Fruit fly (Drosophila melanogaster) S2 (cell line): ENCODE results near the gene CG32269.

Experiments
- CG8478 ChIP-seq: fragments of >200 bp; optimal IDR thresholded peaks from 2 replicates; lab custom pipeline; 2018
- CTCF ChIP-seq, 2 experiments: fragments of >200 bp; optimal IDR thresholded peaks; 2 replicates each; lab custom pipeline; 2018

- no peak for TF ChIP-seq CTCF (optimal IDR thresholded peaks at IDR 0.05; lab: Kevin White, UChicago)
- TF ChIP-seq CG8478 = no peak
These were observed 35.7 kb upstream of the CG32269 start, which contains the start of gene CG12078 for dm6 chr3L:3244244-3245144.
